Worm (Caenorhabditis elegans): Measurements from ENCODE around the gene daf-2.
A peak's percentile ranks its signal among the peaks of the same experiment; 100 is the strongest.

daf-2 gene

ce11 chrIII:3065876-3066509 lies 25.3 kb upstream of the daf-2 start:
- TF ChIP-seq rnt-1 (tag; optimal IDR thresholded peaks at IDR 0.05) (peak; percentile 79), fkh-10 (GFP tag; optimal IDR thresholded peaks at IDR 0.05) (peak; percentile 17), ama-1 (optimal IDR thresholded peaks at IDR 0.05) (no peak), xbp-1 (tag; optimal IDR thresholded peaks at IDR 0.05) (peak; percentile 33), ceh-82 (tag; optimal IDR thresholded peaks at IDR 0.05) (peak in 2 of 3 experiments; percentile 10 to 32), sup-37 (GFP tag; optimal IDR thresholded peaks at IDR 0.05) (peak; percentile 58), lin-15B (tag; optimal IDR thresholded peaks at IDR 0.05) (no peak), ztf-11 (tag; optimal IDR thresholded peaks at IDR 0.05) (no peak), nhr-84 (tag; optimal IDR thresholded peaks at IDR 0.05) (no peak), ceh-63 (GFP tag; optimal IDR thresholded peaks at IDR 0.05) (no peak), nhr-90 (tag; optimal IDR thresholded peaks at IDR 0.05; ENCODE audit: poor library complexity) (peak; percentile 50), C16A3.4 (tag; optimal IDR thresholded peaks at IDR 0.05) (peak; percentile 39), nhr-20 (tag; optimal IDR thresholded peaks at IDR 0.05) (peak; percentile 68), zag-1 (tag; optimal IDR thresholded peaks at IDR 0.05) (no peak), F16B12.6 (tag; optimal IDR thresholded peaks at IDR 0.05) (no peak), C34B4.2 (tag; optimal IDR thresholded peaks at IDR 0.05) (no peak), tbx-2 (tag; optimal IDR thresholded peaks at IDR 0.05) (peak; percentile 57), fos-1 (tag; optimal IDR thresholded peaks at IDR 0.05) (no peak), nhr-11 (tag; optimal IDR thresholded peaks at IDR 0.05) (peak; percentile 20), nhr-28 (tag; optimal IDR thresholded peaks at IDR 0.05) (no peak), nhr-47 (tag; optimal IDR thresholded peaks at IDR 0.05) (peak; percentile 55), vab-15 (tag; optimal IDR thresholded peaks at IDR 0.05) (peak; percentile 34), zip-4 (GFP tag; optimal IDR thresholded peaks at IDR 0.05) (no peak), pax-3 (tag; optimal IDR thresholded peaks at IDR 0.05) (peak; percentile 16), lin-14 (GFP tag; optimal IDR thresholded peaks at IDR 0.05) (peak; percentile 88), unc-86 (tag; optimal IDR thresholded peaks at IDR 0.05) (no peak), efl-3 (GFP tag; optimal IDR thresholded peaks at IDR 0.05) (no peak), Y116A8C.19 (tag; optimal IDR thresholded peaks at IDR 0.05; ENCODE audit: borderline replicate concordance) (no peak), snpc-4 (tag; optimal IDR thresholded peaks at IDR 0.05) (peak; percentile 44), elt-2 (tag; optimal IDR thresholded peaks at IDR 0.05) (no peak), nhr-19 (GFP tag; conservative IDR thresholded peaks at IDR 0.05) (peak; percentile 72), pag-3 (tag; optimal IDR thresholded peaks at IDR 0.05; ENCODE audit: borderline replicate concordance, insufficient read depth) (no peak), efl-1 (optimal IDR thresholded peaks at IDR 0.05) (peak; percentile 47 to 68), efl-1 (GFP tag; optimal IDR thresholded peaks at IDR 0.05 in 1 of 2) (peak; percentile 32 to 95), egl-27 (tag; optimal IDR thresholded peaks at IDR 0.05) (no peak), alr-1 (tag; optimal IDR thresholded peaks at IDR 0.05; ENCODE audit: borderline replicate concordance) (no peak), snu-23 (GFP tag; optimal IDR thresholded peaks at IDR 0.05) (peak; percentile 58), pqm-1 (tag; optimal IDR thresholded peaks at IDR 0.05) (no peak), nhr-77 (tag; optimal IDR thresholded peaks at IDR 0.05) (peak; percentile 85), blmp-1 (tag; optimal IDR thresholded peaks at IDR 0.05) (peak; percentile 51), sptf-1 (tag; optimal IDR thresholded peaks at IDR 0.05) (no peak), nhr-76 (tag; optimal IDR thresholded peaks at IDR 0.05) (no peak), C04F5.9 (tag; optimal IDR thresholded peaks at IDR 0.05) (no peak), lin-13 (GFP tag; optimal IDR thresholded peaks at IDR 0.05) (peak; percentile 41), nhr-237 (tag; optimal IDR thresholded peaks at IDR 0.05) (no peak), mep-1 (tag; optimal IDR thresholded peaks at IDR 0.05) (peak; percentile 52), unc-130 (tag; optimal IDR thresholded peaks at IDR 0.05) (peak; percentile 14), elt-3 (tag; optimal IDR thresholded peaks at IDR 0.05) (peak in 2 of 6 experiments; percentile 18 to 34), skn-1 (tag; optimal IDR thresholded peaks at IDR 0.05) (peak; percentile 30), isw-1 (GFP tag; IDR thresholded peaks at IDR 0.05) (no peak), unc-30 (tag; optimal IDR thresholded peaks at IDR 0.05) (no peak), nhr-71 (tag; optimal IDR thresholded peaks at IDR 0.05) (peak; percentile 82), lir-3 (tag; optimal IDR thresholded peaks at IDR 0.05; ENCODE audit: poor library complexity) (no peak)

Measured in whole organism, L1 larva.